Worm (Caenorhabditis elegans) whole organism, L2 larva: ENCODE results near the gene F59C12.4.

ENCODE experiments used
- R02D3.7 ChIP-seq: fragments of 150-350 bp; optimal IDR thresholded peaks from 2 replicates; lab custom pipeline; 2014; ENCODE audit warnings: missing biosample characterization, missing genetic modification characterization
- ZK546.5 ChIP-seq: sonication (generic microtip); optimal IDR thresholded peaks from 2 replicates; lab custom pipeline; 2017; ENCODE audit warnings: missing biosample characterization, missing genetic modification characterization
- mdl-1 ChIP-seq, 2 experiments: fragments of 150-350 bp in 1 of 2; sonication (generic microtip) in 1 of 2; optimal IDR thresholded peaks; 2 replicates each; lab custom pipeline; 2017; ENCODE audit warnings: missing biosample characterization in 2 of 2, missing genetic modification characterization in 2 of 2
- nhr-12 ChIP-seq: fragments of 150-350 bp; optimal IDR thresholded peaks from 2 replicates; lab custom pipeline; 2014; ENCODE audit warnings: missing biosample characterization, missing genetic modification characterization
- unc-62 ChIP-seq: fragments of 150-350 bp; optimal IDR thresholded peaks from 2 replicates; lab custom pipeline; 2014; ENCODE audit warnings: missing biosample characterization, missing genetic modification reagents, missing genetic modification characterization

- no peak for TF ChIP-seq mdl-1 (tag; optimal IDR thresholded peaks at IDR 0.05; lab: Kevin White, UChicago)
- no peak for TF ChIP-seq unc-62 (GFP tag; lab: Kevin White, UChicago)
- TF ChIP-seq nhr-12 (tag; lab: Kevin White, UChicago), result no peak
- TF ChIP-seq R02D3.7, result no peak
- TF ChIP-seq ZK546.5 (tag; lab: Kevin White, UChicago), result no peak
Observed at ce11 chrX:16626817-16627216, 24.4 kb upstream of the F59C12.4 start.
